Fruit fly (Drosophila melanogaster): ENCODE measurements around the gene CG3339.

The CG3339 gene

dm6 chr3R:27292159-27292880 lies 29.8 kb downstream of the CG3339 start, which contains the start of gene CG3348 (continued):
- TF ChIP-seq CG11294 (GFP tag; IDR thresholded peaks at IDR 0.05) (no peak), ss (GFP tag; optimal IDR thresholded peaks at IDR 0.05) (no peak), Lpt (GFP tag; optimal IDR thresholded peaks at IDR 0.05) (no peak), pdm3 (GFP tag; optimal IDR thresholded peaks at IDR 0.05) (peak; percentile 1), CG6276 (GFP tag; optimal IDR thresholded peaks at IDR 0.05) (no peak), Eip75B (GFP tag; optimal IDR thresholded peaks at IDR 0.05) (no peak), Blimp-1 (GFP tag; optimal IDR thresholded peaks at IDR 0.05) (no peak), Hr38 (GFP tag; optimal IDR thresholded peaks at IDR 0.05) (no peak), topi (GFP tag; optimal IDR thresholded peaks at IDR 0.05) (peak; percentile 39), Hr39 (GFP tag; optimal IDR thresholded peaks at IDR 0.05) (peak; percentile 58), CG11762 (GFP tag; optimal IDR thresholded peaks at IDR 0.05; ENCODE audit: insufficient read depth) (no peak), CG1621 (tag; optimal IDR thresholded peaks at IDR 0.05) (no peak)

- TF ChIP-seq CG6854 (GFP tag; optimal IDR thresholded peaks at IDR 0.05) (no peak), CG32006 (GFP tag; optimal IDR thresholded peaks at IDR 0.05) (peak; percentile 71), eg (GFP tag; IDR thresholded peaks at IDR 0.05) (peak; percentile 74), Sox14 (GFP tag; optimal IDR thresholded peaks at IDR 0.05) (peak; percentile 44), dsx (GFP tag; optimal IDR thresholded peaks at IDR 0.05; ENCODE audit: poor library complexity, severe bottlenecking) (no peak), CG11762 (GFP tag; optimal IDR thresholded peaks at IDR 0.05; ENCODE audit: insufficient read depth) (no peak), CG15336 (GFP tag; IDR thresholded peaks at IDR 0.05) (peak; percentile 63; the same call in 1 of the 2 replicates), spab (GFP tag; optimal IDR thresholded peaks at IDR 0.05) (no peak), CG3919 (GFP tag; optimal IDR thresholded peaks at IDR 0.05) (peak; percentile 44), achi (GFP tag; optimal IDR thresholded peaks at IDR 0.05) (no peak), CG7368 (GFP tag; optimal IDR thresholded peaks at IDR 0.05) (no peak), Hr4 (GFP tag; optimal IDR thresholded peaks at IDR 0.05) (peak; percentile 36), CG16779 (tag; optimal IDR thresholded peaks at IDR 0.05) (peak; percentile 12), CG11902 (GFP tag; optimal IDR thresholded peaks at IDR 0.05) (no peak), esn (GFP tag; optimal IDR thresholded peaks at IDR 0.05) (peak; percentile 31), Hr39 (GFP tag; optimal IDR thresholded peaks at IDR 0.05) (peak; percentile 11), CG6276 (GFP tag; optimal IDR thresholded peaks at IDR 0.05) (peak; percentile 43), svp (GFP tag) (peak; percentile 31), Gug (GFP tag; IDR thresholded peaks at IDR 0.05) (0 out of 2 replicates have a peak, but pooled peaks have one; percentile 17), dac (GFP tag; optimal IDR thresholded peaks at IDR 0.05) (no peak), Ets21C (GFP tag; optimal IDR thresholded peaks at IDR 0.05) (no peak), CG1621 (tag; optimal IDR thresholded peaks at IDR 0.05) (no peak), CG6163 (GFP tag; IDR thresholded peaks at IDR 0.05) (peak; percentile 68; the same call in 2 of the 3 replicates), CG4318 (GFP tag; optimal IDR thresholded peaks at IDR 0.05) (no peak), OdsH (GFP tag; optimal IDR thresholded peaks at IDR 0.05) (peak; percentile 29), Blimp-1 (GFP tag; optimal IDR thresholded peaks at IDR 0.05) (no peak), cyc (GFP tag; optimal IDR thresholded peaks at IDR 0.05) (peak; percentile 10), net (GFP tag; optimal IDR thresholded peaks at IDR 0.05) (peak; percentile 1), acj6 (GFP tag; optimal IDR thresholded peaks at IDR 0.05) (peak; percentile 4), Eip78C (GFP tag) (peak; percentile 70), CG6808 (GFP tag; optimal IDR thresholded peaks at IDR 0.05) (no peak), Eip75B (GFP tag; optimal IDR thresholded peaks at IDR 0.05) (no peak), Met (GFP tag; optimal IDR thresholded peaks at IDR 0.05) (peak; percentile 41), Sox15 (GFP tag; optimal IDR thresholded peaks at IDR 0.05) (no peak), Hr38 (GFP tag; optimal IDR thresholded peaks at IDR 0.05) (no peak), pdm3 (GFP tag; optimal IDR thresholded peaks at IDR 0.05) (peak; percentile 26)
These were observed 32.5 kb downstream of the CG3339 start for dm6 chr3R:27289638-27290037.

Data from whole organism, prepupa.